In the genomic region with DNA sequence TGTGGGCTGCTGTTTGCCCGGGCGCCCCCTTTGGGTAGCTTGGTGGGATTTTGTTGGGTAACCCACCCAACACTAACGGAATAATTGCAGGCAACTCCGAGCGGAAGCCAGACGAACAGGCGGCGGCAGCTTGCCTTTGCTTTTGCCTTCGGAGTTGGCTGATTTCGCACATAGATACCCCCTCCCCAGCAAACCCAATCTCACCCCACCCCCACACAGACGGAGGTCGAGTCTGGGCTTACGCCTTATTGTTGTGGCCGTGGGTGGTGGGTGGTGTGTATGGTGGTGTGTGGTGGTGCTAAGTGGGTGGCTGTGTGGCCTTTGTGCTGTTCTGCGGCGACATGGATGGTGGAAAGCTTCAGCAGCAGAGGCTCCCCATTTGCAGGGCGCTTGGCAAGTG, we compare ENCODE assay signal across 3 fruit fly cellular contexts.
A peak's percentile ranks its signal among the peaks of the same experiment; 100 is the strongest.
TF ChIP-seq lines count a peak whose summit lies in the region.

No protein-coding gene starts in this region.

- TF ChIP-seq CTCF in whole organism, embryonic (GFP tag; optimal IDR thresholded peaks at IDR 0.05; lab: Kevin White, UChicago) = no peak

TF ChIP-seq in whole organism, embryonic, 481 proteins besides CTCF, POLR2A, EP300 and RAD21 (continues in another document):
- TF ChIP-seq zf30C (GFP tag; optimal IDR thresholded peaks at IDR 0.05; lab: Kevin White, UChicago) (no peak), Aef1 (GFP tag; IDR thresholded peaks at IDR 0.05; lab: Robert Waterston, UW) (no peak), CG8281 (tag; optimal IDR thresholded peaks at IDR 0.05; lab: Kevin White, UChicago) (no peak), Med (GFP tag; lab: Kevin White, UChicago) (peak; percentile 54), Doc3 (GFP tag; IDR thresholded peaks at IDR 0.05; lab: Robert Waterston, UW; ENCODE audit: partially characterized antibody) (no peak), Dip2 (GFP tag; IDR thresholded peaks at IDR 0.05; lab: Robert Waterston, UW) (no peak), abd-A (tag; optimal IDR thresholded peaks at IDR 0.05; lab: Kevin White, UChicago) (peak; percentile 91), ase (GFP tag; IDR thresholded peaks at IDR 0.05; lab: Robert Waterston, UW) (no peak), crp (GFP tag; optimal IDR thresholded peaks at IDR 0.05; lab: Kevin White, UChicago) (no peak), CG2199 (GFP tag; IDR thresholded peaks at IDR 0.05; lab: Robert Waterston, UW) (no peak), CG14965 (GFP tag; optimal IDR thresholded peaks at IDR 0.05; lab: Kevin White, UChicago; ENCODE audit: borderline replicate concordance) (no peak), CG3847 (GFP tag; IDR thresholded peaks at IDR 0.05; lab: Robert Waterston, UW) (0 out of 2 replicates have a peak, but pooled peaks have one; percentile 10), mld (GFP tag; IDR thresholded peaks at IDR 0.05; lab: Robert Waterston, UW; ENCODE audit: partially characterized antibody) (no peak), Hey (tag; optimal IDR thresholded peaks at IDR 0.05; lab: Kevin White, UChicago) (peak; percentile 96), unc-4 (GFP tag; IDR thresholded peaks at IDR 0.05; lab: Robert Waterston, UW; ENCODE audit: partially characterized antibody) (no peak), Drgx (GFP tag; IDR thresholded peaks at IDR 0.05; lab: Robert Waterston, UW) (no peak), CG17359 (tag; optimal IDR thresholded peaks at IDR 0.05; lab: Kevin White, UChicago) (no peak), gem (tag; optimal IDR thresholded peaks at IDR 0.05; lab: Kevin White, UChicago) (no peak), row (GFP tag; IDR thresholded peaks at IDR 0.05; lab: Robert Waterston, UW) (no peak), Atf6 (GFP tag; IDR thresholded peaks at IDR 0.05; lab: Robert Waterston, UW) (no peak), zen2 (GFP tag; IDR thresholded peaks at IDR 0.05; lab: Robert Waterston, UW; ENCODE audit: partially characterized antibody) (peak; percentile 34; the same call in 1 of the 3 replicates), CG17912 (GFP tag; optimal IDR thresholded peaks at IDR 0.05; lab: Kevin White, UChicago) (no peak), kni (GFP tag; optimal IDR thresholded peaks at IDR 0.05; lab: Kevin White, UChicago) (no peak), CG32772 (GFP tag; IDR thresholded peaks at IDR 0.05; lab: Robert Waterston, UW) (no peak), cato (GFP tag; optimal IDR thresholded peaks at IDR 0.05; lab: Kevin White, UChicago; ENCODE audit: borderline replicate concordance) (no peak), Adf1 (GFP tag; IDR thresholded peaks at IDR 0.05; lab: Robert Waterston, UW) (peak; percentile 7; the same call in 1 of the 2 replicates), zfh1 (GFP tag; IDR thresholded peaks at IDR 0.05; lab: Robert Waterston, UW) (no peak), gcm (GFP tag; optimal IDR thresholded peaks at IDR 0.05; lab: Kevin White, UChicago) (no peak)

TF ChIP-seq in whole organism, prepupa, 60 proteins besides CTCF, POLR2A, EP300 and RAD21:
- TF ChIP-seq CG32006 (GFP tag; optimal IDR thresholded peaks at IDR 0.05; lab: Kevin White, UChicago) (no peak), esn (GFP tag; optimal IDR thresholded peaks at IDR 0.05; lab: Kevin White, UChicago) (no peak), CG7368 (GFP tag; optimal IDR thresholded peaks at IDR 0.05; lab: Kevin White, UChicago) (peak; percentile 45)

TF ChIP-seq in whole organism, pupa, 21 proteins besides CTCF, POLR2A, EP300 and RAD21:
- TF ChIP-seq CG4496 (GFP tag; IDR thresholded peaks at IDR 0.05; lab: Robert Waterston, UW) = no peak
- TF ChIP-seq CG13204 (GFP tag; optimal IDR thresholded peaks at IDR 0.05; lab: Kevin White, UChicago) = peak; percentile 50
